Worm (Caenorhabditis elegans): Measurements from ENCODE around the gene tbh-1.

DNA sequence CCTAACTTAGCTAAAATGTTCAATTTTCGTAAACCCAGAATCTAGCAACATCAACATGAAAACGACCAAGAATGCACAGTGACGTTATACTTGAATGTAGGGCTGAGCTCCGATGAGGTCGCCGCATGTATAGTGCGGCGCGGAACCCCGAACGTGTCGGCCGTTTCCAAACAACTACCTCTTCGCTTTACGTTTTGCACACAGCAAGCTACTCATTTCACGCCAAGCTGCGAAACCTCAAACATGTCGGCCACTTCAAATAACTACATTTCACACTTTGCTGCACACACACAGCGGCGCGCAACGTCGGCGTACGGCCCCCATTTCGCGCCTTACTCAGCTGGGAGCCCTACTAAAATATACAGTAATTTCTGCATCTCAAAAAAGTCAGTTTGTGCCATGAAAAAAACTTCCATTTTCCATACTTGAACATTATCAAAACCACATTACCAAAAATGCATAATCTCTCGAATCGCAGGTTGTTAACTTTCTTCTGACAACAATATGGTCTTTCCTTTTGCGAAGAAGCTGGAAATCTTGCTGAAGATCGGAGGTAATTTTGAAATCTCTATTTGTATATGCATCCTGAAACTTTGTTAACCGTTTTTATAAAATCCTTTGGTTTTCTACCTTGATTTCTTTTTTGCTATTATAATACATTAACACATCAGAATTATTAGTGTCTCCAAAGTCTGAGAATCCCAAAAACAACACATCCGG, 2.1 kb downstream of the tbh-1 start, which contains the start of gene H13N06.7:
- TF ChIP-seq pes-1 (GFP tag; IDR thresholded peaks at IDR 0.05) (no peak), ama-1 (optimal IDR thresholded peaks at IDR 0.05) (no peak), ceh-13 (GFP tag; optimal IDR thresholded peaks at IDR 0.05) (no peak), flt-1 (GFP tag; IDR thresholded peaks at IDR 0.05) (no peak)
